Worm (Caenorhabditis elegans) whole organism, L1 larva: ENCODE data around the gene Y11D7A.8.
A peak's percentile ranks its signal among the peaks of the same experiment; 100 is the strongest.

Experiments used
- aha-1 ChIP-seq: fragments of 150-350 bp; optimal IDR thresholded peaks from 2 replicates; lab custom pipeline; 2014; ENCODE audit warnings: missing biosample characterization, missing genetic modification characterization
- aly-2 ChIP-seq: fragments of 150-350 bp; optimal IDR thresholded peaks from 2 replicates; lab custom pipeline; 2014; ENCODE audit warnings: missing biosample characterization, missing genetic modification characterization
- dsc-1 ChIP-seq: sonication (generic microtip); optimal IDR thresholded peaks from 2 replicates; lab custom pipeline; 2016; ENCODE audit warnings: mild to moderate bottlenecking, missing genetic modification characterization, missing compliant biosample characterization
- egl-27 ChIP-seq, 2 experiments: fragments of 150-350 bp in 1 of 2; sonication (generic microtip); optimal IDR thresholded peaks; 3 replicates each; lab custom pipeline; 2017 to 2018; ENCODE audit warnings: missing biosample characterization in 2 of 2, missing genetic modification characterization in 2 of 2, missing genetic modification reagents in 2 of 2
- fkh-4 ChIP-seq: sonication (generic microtip); optimal IDR thresholded peaks from 2 replicates; lab custom pipeline; 2016; ENCODE audit warnings: missing compliant biosample characterization, missing genetic modification characterization, borderline replicate concordance
- hlh-4 ChIP-seq: sonication (generic microtip); optimal IDR thresholded peaks from 2 replicates; lab custom pipeline; 2016; ENCODE audit warnings: mild to moderate bottlenecking, missing genetic modification characterization, missing compliant biosample characterization
- lin-39 ChIP-seq: fragments of 150-350 bp; optimal IDR thresholded peaks from 2 replicates; lab custom pipeline; 2014; ENCODE audit warnings: missing biosample characterization, missing genetic modification reagents, missing genetic modification characterization
- mdl-1 ChIP-seq, 2 experiments: fragments of 150-350 bp; optimal IDR thresholded peaks; 2 replicates each; lab custom pipeline; 2014 to 2017; ENCODE audit warnings: missing biosample characterization in 2 of 2, missing genetic modification characterization in 2 of 2, inconsistent platforms in 1 of 2
- pqm-1 ChIP-seq: sonication (generic microtip); optimal IDR thresholded peaks from 3 replicates; lab custom pipeline; 2017; ENCODE audit warnings: missing biosample characterization, missing genetic modification characterization

ce11 chrIV:9260334-9260733 is 9.2 kb downstream of the Y11D7A.8 start:
- TF ChIP-seq fkh-4 (no peak), pqm-1 (tag; lab: Kevin White, UChicago) (no peak), dsc-1 (tag; lab: Kevin White, UChicago) (no peak), lin-39 (no peak), aly-2 (tag; lab: Kevin White, UChicago) (peak; percentile 31), egl-27 (tag; optimal IDR thresholded peaks at IDR 0.05; lab: Kevin White, UChicago) (no peak), mdl-1 (tag; optimal IDR thresholded peaks at IDR 0.05; lab: Kevin White, UChicago) (no peak), hlh-4 (tag; lab: Kevin White, UChicago) (no peak), aha-1 (tag; lab: Kevin White, UChicago) (no peak)
